ENCODE assay signal across 5 fruit fly cellular contexts in genomic region chr3R:19644094-19644900, dm6.
A peak's percentile ranks its signal among the peaks of the same experiment; 100 is the strongest.
TF ChIP-seq lines count a peak whose summit lies in the region.

Gene Vha13, minus strand, starts transcription at chr3R:19644386.

- peak; percentile 22 for TF ChIP-seq CTCF in whole organism, embryonic (GFP tag; optimal IDR thresholded peaks at IDR 0.05; lab: Kevin White, UChicago)

TF ChIP-seq in whole organism, adult, 20 proteins besides CTCF, POLR2A, EP300 and RAD21 (continues in another document):
- TF ChIP-seq CG11617 (GFP tag; optimal IDR thresholded peaks at IDR 0.05; lab: Kevin White, UChicago) (peak; percentile 17), cnc (optimal IDR thresholded peaks at IDR 0.05; lab: Kevin White, UChicago) (no peak), ovo (GFP tag; optimal IDR thresholded peaks at IDR 0.05; lab: Kevin White, UChicago) (peak; percentile 82), cic (GFP tag; optimal IDR thresholded peaks at IDR 0.05; lab: Kevin White, UChicago) (peak; percentile 52), CG1620 (GFP tag; optimal IDR thresholded peaks at IDR 0.05; lab: Kevin White, UChicago) (peak; percentile 54), tj (GFP tag; optimal IDR thresholded peaks at IDR 0.05; lab: Kevin White, UChicago) (peak; percentile 69), CG7045 (GFP tag; optimal IDR thresholded peaks at IDR 0.05; lab: Kevin White, UChicago) (no peak), Clk (GFP tag; optimal IDR thresholded peaks at IDR 0.05; lab: Kevin White, UChicago) (no peak), Mnt (GFP tag; optimal IDR thresholded peaks at IDR 0.05; lab: Kevin White, UChicago) (peak; percentile 73), Hr96 (GFP tag; optimal IDR thresholded peaks at IDR 0.05; lab: Kevin White, UChicago) (peak; percentile 15), toe (GFP tag; optimal IDR thresholded peaks at IDR 0.05; lab: Kevin White, UChicago) (peak; percentile 54), kay (GFP tag; lab: Kevin White, UChicago; ENCODE audit: borderline replicate concordance) (no peak), CG7101 (tag; optimal IDR thresholded peaks at IDR 0.05; lab: Kevin White, UChicago) (peak; percentile 22), CG33017 (tag; optimal IDR thresholded peaks at IDR 0.05; lab: Kevin White, UChicago) (peak; percentile 50), bab1 (GFP tag; optimal IDR thresholded peaks at IDR 0.05; lab: Kevin White, UChicago) (peak; percentile 87), CG14711 (tag; optimal IDR thresholded peaks at IDR 0.05; lab: Kevin White, UChicago) (peak; percentile 48), pad (GFP tag; optimal IDR thresholded peaks at IDR 0.05; lab: Kevin White, UChicago) (peak; percentile 78), CG12768 (GFP tag; optimal IDR thresholded peaks at IDR 0.05; lab: Kevin White, UChicago) (peak; percentile 67)

TF ChIP-seq in whole organism, embryonic, 481 proteins besides CTCF, POLR2A, EP300 and RAD21 (continues in another document):
- TF ChIP-seq dimm (GFP tag; IDR thresholded peaks at IDR 0.05; lab: Robert Waterston, UW) (no peak), gro (GFP tag; optimal IDR thresholded peaks at IDR 0.05; lab: Kevin White, UChicago) (peak; percentile 45), Poxn (GFP tag; IDR thresholded peaks at IDR 0.05; lab: Robert Waterston, UW) (no peak), CG4360 (GFP tag; IDR thresholded peaks at IDR 0.05; lab: Robert Waterston, UW) (no peak), CG17568 (GFP tag; optimal IDR thresholded peaks at IDR 0.05; lab: Kevin White, UChicago) (no peak), E2f2 (GFP tag; IDR thresholded peaks at IDR 0.05; lab: Robert Waterston, UW) (no peak; the same call in 1 of the 2 replicates), CG14965 (GFP tag; optimal IDR thresholded peaks at IDR 0.05; lab: Kevin White, UChicago; ENCODE audit: borderline replicate concordance) (no peak), gfzf (GFP tag; optimal IDR thresholded peaks at IDR 0.05; lab: Kevin White, UChicago) (peak; percentile 10), seq (GFP tag; IDR thresholded peaks at IDR 0.05; lab: Robert Waterston, UW) (no peak), tgo (GFP tag; IDR thresholded peaks at IDR 0.05; lab: Robert Waterston, UW) (peak; percentile 42; the same call in 2 of the 3 replicates), Side (GFP tag; optimal IDR thresholded peaks at IDR 0.05; lab: Kevin White, UChicago) (peak; percentile 34), Awh (GFP tag; IDR thresholded peaks at IDR 0.05; lab: Robert Waterston, UW) (no peak), CG14050 (GFP tag; IDR thresholded peaks at IDR 0.05; lab: Robert Waterston, UW) (no peak), CG10654 (GFP tag; optimal IDR thresholded peaks at IDR 0.05; lab: Kevin White, UChicago) (no peak), Blimp-1 (GFP tag; optimal IDR thresholded peaks at IDR 0.05; lab: Kevin White, UChicago) (no peak), ems (GFP tag; optimal IDR thresholded peaks at IDR 0.05; lab: Kevin White, UChicago) (no peak), CG8359 (GFP tag; optimal IDR thresholded peaks at IDR 0.05; lab: Kevin White, UChicago; ENCODE audit: borderline replicate concordance) (no peak), tio (GFP tag; optimal IDR thresholded peaks at IDR 0.05; lab: Kevin White, UChicago) (no peak), nau (GFP tag; optimal IDR thresholded peaks at IDR 0.05; lab: Kevin White, UChicago) (no peak)

TF ChIP-seq in whole organism, prepupa, 60 proteins besides CTCF, POLR2A, EP300 and RAD21 (continues in another document):
- no peak for TF ChIP-seq Sox15 (GFP tag; optimal IDR thresholded peaks at IDR 0.05; lab: Kevin White, UChicago)
- TF ChIP-seq Ets96B (tag; optimal IDR thresholded peaks at IDR 0.05; lab: Kevin White, UChicago) = no peak
- peak; percentile 31; the same call in 1 of the 3 replicates for TF ChIP-seq CG8119 (GFP tag; IDR thresholded peaks at IDR 0.05; lab: Robert Waterston, UW)
- peak; percentile 46; the same call in 1 of the 3 replicates for TF ChIP-seq CG6163 (GFP tag; IDR thresholded peaks at IDR 0.05; lab: Robert Waterston, UW)
- TF ChIP-seq CG9139 (GFP tag; optimal IDR thresholded peaks at IDR 0.05; lab: Kevin White, UChicago) = no peak
- TF ChIP-seq Ets21C (GFP tag; optimal IDR thresholded peaks at IDR 0.05; lab: Kevin White, UChicago) = peak; percentile 36
- TF ChIP-seq Eip93F (GFP tag; optimal IDR thresholded peaks at IDR 0.05; lab: Kevin White, UChicago) = no peak
- TF ChIP-seq Sox14 (GFP tag; optimal IDR thresholded peaks at IDR 0.05; lab: Kevin White, UChicago) = peak; percentile 11
- peak; percentile 20 for TF ChIP-seq acj6 (GFP tag; optimal IDR thresholded peaks at IDR 0.05; lab: Kevin White, UChicago)
- TF ChIP-seq svp (GFP tag; lab: Kevin White, UChicago) = peak; percentile 74
- TF ChIP-seq esn (GFP tag; optimal IDR thresholded peaks at IDR 0.05; lab: Kevin White, UChicago) = peak; percentile 21
- TF ChIP-seq CG31627 (GFP tag; optimal IDR thresholded peaks at IDR 0.05; lab: Kevin White, UChicago) = peak; percentile 49
- peak; percentile 68 for TF ChIP-seq Eip78C (GFP tag; lab: Kevin White, UChicago)
- peak; percentile 10 for TF ChIP-seq Blimp-1 (GFP tag; optimal IDR thresholded peaks at IDR 0.05; lab: Kevin White, UChicago)
- TF ChIP-seq CG10631 (GFP tag; optimal IDR thresholded peaks at IDR 0.05; lab: Kevin White, UChicago) = peak; percentile 51
- TF ChIP-seq CG6276 (GFP tag; optimal IDR thresholded peaks at IDR 0.05; lab: Kevin White, UChicago) = no peak
- peak; percentile 2 for TF ChIP-seq dsx (GFP tag; optimal IDR thresholded peaks at IDR 0.05; lab: Kevin White, UChicago; ENCODE audit: poor library complexity, severe bottlenecking)
- TF ChIP-seq eg (GFP tag; IDR thresholded peaks at IDR 0.05; lab: Robert Waterston, UW) = no peak
- peak; percentile 38 for TF ChIP-seq fkh (GFP tag; optimal IDR thresholded peaks at IDR 0.05; lab: Kevin White, UChicago)

TF ChIP-seq in whole organism, pupa, 21 proteins besides CTCF, POLR2A, EP300 and RAD21:
- TF ChIP-seq Pif1B (GFP tag; optimal IDR thresholded peaks at IDR 0.05; lab: Kevin White, UChicago) = peak; percentile 9
- peak; percentile 51; the same call in 2 of the 3 replicates for TF ChIP-seq fd96Ca (GFP tag; IDR thresholded peaks at IDR 0.05; lab: Robert Waterston, UW)
- peak; percentile 37 for TF ChIP-seq gl (tag; optimal IDR thresholded peaks at IDR 0.05; lab: Kevin White, UChicago)
- TF ChIP-seq CG8301 (tag; optimal IDR thresholded peaks at IDR 0.05; lab: Kevin White, UChicago) = peak; percentile 14
- TF ChIP-seq Snoo (tag; optimal IDR thresholded peaks at IDR 0.05; lab: Kevin White, UChicago) = no peak
- peak; percentile 67; the same call in 2 of the 3 replicates for TF ChIP-seq CG4496 (GFP tag; IDR thresholded peaks at IDR 0.05; lab: Robert Waterston, UW)
- peak; percentile 65 for TF ChIP-seq EcR (GFP tag; optimal IDR thresholded peaks at IDR 0.05; lab: Kevin White, UChicago)
- peak; percentile 41; the same call in 1 of the 2 replicates for TF ChIP-seq CG32121 (GFP tag; IDR thresholded peaks at IDR 0.05; lab: Robert Waterston, UW)
- no peak for TF ChIP-seq CG13204 (GFP tag; optimal IDR thresholded peaks at IDR 0.05; lab: Kevin White, UChicago)
- TF ChIP-seq CG8159 (tag; optimal IDR thresholded peaks at IDR 0.05; lab: Kevin White, UChicago) = peak; percentile 29
- TF ChIP-seq CG15710 (tag; optimal IDR thresholded peaks at IDR 0.05; lab: Kevin White, UChicago) = no peak
- peak; percentile 28; the same call in 1 of the 2 replicates for TF ChIP-seq Ets98B (GFP tag; IDR thresholded peaks at IDR 0.05; lab: Robert Waterston, UW)
- no peak for TF ChIP-seq Pif1A (GFP tag; optimal IDR thresholded peaks at IDR 0.05; lab: Kevin White, UChicago)
TF ChIP-seq in whole organism, pupa: peak in this region for 9.

TF ChIP-seq in whole organism, wandering third instar larva, 38 proteins besides CTCF, POLR2A, EP300 and RAD21 (continues in another document):
- TF ChIP-seq CG32264 (GFP tag; optimal IDR thresholded peaks at IDR 0.05; lab: Kevin White, UChicago) = no peak
- TF ChIP-seq foxo (GFP tag; optimal IDR thresholded peaks at IDR 0.05; lab: Kevin White, UChicago) = peak in 1 of 2 experiments; percentile 42
- TF ChIP-seq fru (GFP tag; optimal IDR thresholded peaks at IDR 0.05; lab: Kevin White, UChicago) = peak; percentile 83
- no peak for TF ChIP-seq psq (GFP tag; optimal IDR thresholded peaks at IDR 0.05; lab: Kevin White, UChicago)
- TF ChIP-seq Myc (optimal IDR thresholded peaks at IDR 0.05; lab: Kevin White, UChicago) = peak; percentile 37
- peak; percentile 63 for TF ChIP-seq Sp1 (GFP tag; optimal IDR thresholded peaks at IDR 0.05; lab: Kevin White, UChicago)
- peak; percentile 41 for TF ChIP-seq br (GFP tag; optimal IDR thresholded peaks at IDR 0.05; lab: Kevin White, UChicago)
- peak; percentile 22 for TF ChIP-seq Jra (GFP tag; optimal IDR thresholded peaks at IDR 0.05; lab: Kevin White, UChicago)
- no peak for TF ChIP-seq usp (GFP tag; optimal IDR thresholded peaks at IDR 0.05; lab: Kevin White, UChicago)
- peak; percentile 56 for TF ChIP-seq jim (GFP tag; optimal IDR thresholded peaks at IDR 0.05; lab: Kevin White, UChicago)
- peak; percentile 2 for TF ChIP-seq OdsH (GFP tag; optimal IDR thresholded peaks at IDR 0.05; lab: Kevin White, UChicago)
- TF ChIP-seq CG9705 (GFP tag; optimal IDR thresholded peaks at IDR 0.05; lab: Kevin White, UChicago) = no peak
- peak; percentile 38 for TF ChIP-seq HLH106 (tag; optimal IDR thresholded peaks at IDR 0.05; lab: Kevin White, UChicago)
- peak; percentile 65 for TF ChIP-seq Vsx2 (GFP tag; optimal IDR thresholded peaks at IDR 0.05; lab: Kevin White, UChicago; ENCODE audit: partially characterized antibody)
- no peak for TF ChIP-seq brk (GFP tag; optimal IDR thresholded peaks at IDR 0.05; lab: Kevin White, UChicago)
- no peak for TF ChIP-seq Dfd (GFP tag; optimal IDR thresholded peaks at IDR 0.05; lab: Kevin White, UChicago)
- peak; percentile 38 to 43 for TF ChIP-seq dl (GFP tag; optimal IDR thresholded peaks at IDR 0.05; lab: Kevin White, UChicago; ENCODE audit: insufficient read depth in 1 of 2, partially characterized antibody in 2 of 2)
- TF ChIP-seq Hr83 (GFP tag; optimal IDR thresholded peaks at IDR 0.05; lab: Kevin White, UChicago; ENCODE audit: poor library complexity, severe bottlenecking) = peak; percentile 81
- no peak for TF ChIP-seq tai (GFP tag; optimal IDR thresholded peaks at IDR 0.05; lab: Kevin White, UChicago)
- no peak for TF ChIP-seq Hnf4 (GFP tag; optimal IDR thresholded peaks at IDR 0.05; lab: Kevin White, UChicago)
- no peak for TF ChIP-seq lola (GFP tag; optimal IDR thresholded peaks at IDR 0.05; lab: Kevin White, UChicago)
- no peak for TF ChIP-seq Mio (GFP tag; optimal IDR thresholded peaks at IDR 0.05; lab: Kevin White, UChicago)
- peak; percentile 59 for TF ChIP-seq rgr (GFP tag; optimal IDR thresholded peaks at IDR 0.05; lab: Kevin White, UChicago)
- TF ChIP-seq woc (GFP tag; optimal IDR thresholded peaks at IDR 0.05; lab: Kevin White, UChicago) = peak; percentile 71
- TF ChIP-seq CrebA (GFP tag; optimal IDR thresholded peaks at IDR 0.05; lab: Kevin White, UChicago; ENCODE audit: borderline replicate concordance) = no peak
- peak; percentile 3 for TF ChIP-seq dmrt93B (GFP tag; optimal IDR thresholded peaks at IDR 0.05; lab: Kevin White, UChicago)
- TF ChIP-seq dsf (GFP tag; optimal IDR thresholded peaks at IDR 0.05; lab: Kevin White, UChicago; ENCODE audit: borderline replicate concordance) = no peak
- no peak for TF ChIP-seq N (GFP tag; optimal IDR thresholded peaks at IDR 0.05; lab: Kevin White, UChicago)
- TF ChIP-seq pan (optimal IDR thresholded peaks at IDR 0.05; lab: Kevin White, UChicago) = no peak
